Worm (Caenorhabditis elegans) whole organism, L2 larva: Measurements from ENCODE around the gene gck-1.

Experiments
- F13H6.1 ChIP-seq: sonication (generic microtip); optimal IDR thresholded peaks from 2 replicates; lab custom pipeline; 2016; ENCODE audit warnings: missing genetic modification characterization, missing compliant biosample characterization
- ZK546.5 ChIP-seq: sonication (generic microtip); optimal IDR thresholded peaks from 2 replicates; lab custom pipeline; 2017; ENCODE audit warnings: missing biosample characterization, missing genetic modification characterization
- alr-1 ChIP-seq: fragments of 150-350 bp; optimal IDR thresholded peaks from 2 replicates; lab custom pipeline; 2014; ENCODE audit warnings: missing biosample characterization, missing genetic modification characterization
- ama-1 ChIP-seq: fragments of 150-350 bp; optimal IDR thresholded peaks from 2 replicates; lab custom pipeline; 2018; ENCODE audit warnings: inconsistent platforms
- blmp-1 ChIP-seq: sonication (generic microtip); optimal IDR thresholded peaks from 2 replicates; lab custom pipeline; 2017; ENCODE audit warnings: missing genetic modification characterization, mild to moderate bottlenecking, missing compliant biosample characterization, antibody characterized with exemption, moderate library complexity; ENCODE audit not compliant: insufficient read depth
- ceh-16 ChIP-seq: fragments of 150-350 bp; optimal IDR thresholded peaks from 2 replicates; lab custom pipeline; 2014; ENCODE audit warnings: missing biosample characterization, missing genetic modification characterization
- crh-2 ChIP-seq: sonication (generic microtip); optimal IDR thresholded peaks from 2 replicates; lab custom pipeline; 2017; ENCODE audit warnings: missing biosample characterization, missing genetic modification characterization
- dmd-4 ChIP-seq: sonication (generic microtip); optimal IDR thresholded peaks from 2 replicates; lab custom pipeline; 2017; ENCODE audit warnings: missing biosample characterization, missing genetic modification characterization
- egl-27 ChIP-seq: sonication (generic microtip); optimal IDR thresholded peaks from 3 replicates; lab custom pipeline; 2017; ENCODE audit warnings: missing biosample characterization, missing genetic modification reagents, missing genetic modification characterization
- elt-3 ChIP-seq: sonication (generic microtip); optimal IDR thresholded peaks from 2 replicates; lab custom pipeline; 2017; ENCODE audit warnings: missing biosample characterization, missing genetic modification characterization
- fos-1 ChIP-seq: fragments of 150-350 bp; optimal IDR thresholded peaks from 2 replicates; lab custom pipeline; 2014; ENCODE audit warnings: missing biosample characterization, missing genetic modification characterization
- gmeb-1 ChIP-seq: fragments of 150-350 bp; optimal IDR thresholded peaks from 2 replicates; lab custom pipeline; 2014; ENCODE audit warnings: missing biosample characterization, missing genetic modification characterization
- mbf-1 ChIP-seq: sonication (generic microtip); optimal IDR thresholded peaks from 2 replicates; lab custom pipeline; 2017; ENCODE audit warnings: missing biosample characterization, missing genetic modification characterization
- nhr-10 ChIP-seq: sonication (generic microtip); optimal IDR thresholded peaks from 2 replicates; lab custom pipeline; 2017; ENCODE audit warnings: missing biosample characterization, missing genetic modification characterization
- nhr-11 ChIP-seq: fragments of 150-350 bp; optimal IDR thresholded peaks from 2 replicates; lab custom pipeline; 2014; ENCODE audit warnings: missing biosample characterization, missing genetic modification characterization
- nhr-12 ChIP-seq: fragments of 150-350 bp; optimal IDR thresholded peaks from 2 replicates; lab custom pipeline; 2014; ENCODE audit warnings: missing biosample characterization, missing genetic modification characterization
- nhr-129 ChIP-seq: fragments of 150-350 bp; optimal IDR thresholded peaks from 2 replicates; lab custom pipeline; 2014; ENCODE audit warnings: missing biosample characterization, missing genetic modification characterization
- nhr-21 ChIP-seq: fragments of 150-350 bp; optimal IDR thresholded peaks from 2 replicates; lab custom pipeline; 2014; ENCODE audit warnings: missing biosample characterization, missing genetic modification characterization
- nhr-23 ChIP-seq: fragments of 150-350 bp; optimal IDR thresholded peaks from 2 replicates; lab custom pipeline; 2014; ENCODE audit warnings: missing biosample characterization, missing genetic modification reagents, missing genetic modification characterization
- nhr-25 ChIP-seq: fragments of 150-350 bp; sonication (generic microtip); optimal IDR thresholded peaks from 3 replicates; lab custom pipeline; 2014; ENCODE audit warnings: missing biosample characterization, missing genetic modification characterization
- nhr-6 ChIP-seq: fragments of 150-350 bp; optimal IDR thresholded peaks from 2 replicates; lab custom pipeline; 2014; ENCODE audit warnings: missing biosample characterization, missing genetic modification characterization
- nhr-77 ChIP-seq: fragments of 150-350 bp; optimal IDR thresholded peaks from 2 replicates; lab custom pipeline; 2014; ENCODE audit warnings: missing biosample characterization, missing genetic modification characterization
- sem-4 ChIP-seq: fragments of 150-350 bp; optimal IDR thresholded peaks from 2 replicates; lab custom pipeline; 2014; ENCODE audit warnings: missing biosample characterization, missing genetic modification reagents, missing genetic modification characterization
- skn-1 ChIP-seq: sonication (generic microtip); optimal IDR thresholded peaks from 2 replicates; lab custom pipeline; 2017; ENCODE audit warnings: missing biosample characterization, missing genetic modification characterization
- sma-3 ChIP-seq: sonication (generic microtip); optimal IDR thresholded peaks from 2 replicates; lab custom pipeline; 2016; ENCODE audit warnings: missing genetic modification reagents, missing genetic modification characterization, missing compliant biosample characterization
- sma-9 ChIP-seq, 2 experiments: fragments of 150-350 bp in 1 of 2; sonication (generic microtip) in 1 of 2; optimal IDR thresholded peaks; 2 replicates each; lab custom pipeline; 2014 to 2016; ENCODE audit warnings: missing genetic modification characterization in 2 of 2, mild to moderate bottlenecking in 1 of 2, missing biosample characterization in 1 of 2, missing compliant biosample characterization in 1 of 2, missing genetic modification reagents in 1 of 2, moderate library complexity in 1 of 2
- unc-39 ChIP-seq: fragments of 150-350 bp; optimal IDR thresholded peaks from 2 replicates; lab custom pipeline; 2014; ENCODE audit warnings: missing biosample characterization, missing genetic modification characterization
- unc-62 ChIP-seq: fragments of 150-350 bp; optimal IDR thresholded peaks from 2 replicates; lab custom pipeline; 2014; ENCODE audit warnings: missing biosample characterization, missing genetic modification reagents, missing genetic modification characterization
- zag-1 ChIP-seq: fragments of 150-350 bp; optimal IDR thresholded peaks from 2 replicates; lab custom pipeline; 2014; ENCODE audit warnings: missing biosample characterization, missing genetic modification characterization
- ztf-11 ChIP-seq: sonication (generic microtip); optimal IDR thresholded peaks from 2 replicates; lab custom pipeline; 2017; ENCODE audit warnings: missing biosample characterization, missing genetic modification characterization
- ztf-4 ChIP-seq: fragments of 150-350 bp; optimal IDR thresholded peaks from 2 replicates; lab custom pipeline; 2014; ENCODE audit warnings: missing biosample characterization, missing genetic modification characterization

Gene gck-1

DNA sequence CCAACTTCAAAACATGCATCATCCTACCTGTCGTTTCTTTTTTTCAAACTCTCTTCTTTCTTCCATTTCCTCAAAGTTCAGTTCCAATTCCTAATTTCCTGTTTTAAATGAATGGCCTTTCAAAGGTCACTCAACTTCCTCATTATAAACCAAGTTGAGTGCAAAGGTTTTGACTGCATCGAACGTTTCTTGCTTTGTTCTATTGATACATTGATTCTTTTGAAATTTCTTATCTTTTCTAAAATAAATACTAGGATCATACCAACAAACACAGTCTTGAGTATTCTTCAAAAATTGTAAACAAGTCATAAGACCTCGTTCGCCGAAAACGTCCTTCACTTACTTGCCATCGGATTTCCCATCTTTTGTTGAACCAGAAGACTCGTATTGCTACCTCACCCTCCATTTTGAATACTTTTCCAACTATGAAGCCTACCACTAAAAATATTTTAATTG lies 42.6 kb downstream of the gck-1 start, which contains the start of gene F59E11.7:
F59E11.7 (plus strand) TSS at position 51 of the 456 bp plus-strand sequence.
- TF ChIP-seq nhr-25 (tag; lab: Kevin White, UChicago): peak; percentile 77
- no peak for TF ChIP-seq egl-27 (tag; lab: Kevin White, UChicago)
- peak; percentile 11 for TF ChIP-seq sma-3
- no peak for TF ChIP-seq nhr-6 (tag; lab: Kevin White, UChicago)
- TF ChIP-seq ztf-4: no peak

ce11 chrV:8991679-8992078 lies 44.1 kb downstream of the gck-1 start, which contains the start of gene F59E11.6:
Gene F59E11.6, plus strand, starts transcription at chrV:8991789.
- TF ChIP-seq nhr-6 (tag; lab: Kevin White, UChicago): no peak
- no peak for TF ChIP-seq skn-1 (tag; lab: Kevin White, UChicago)
- TF ChIP-seq ama-1 (lab: Kevin White, UChicago): no peak
- no peak for TF ChIP-seq zag-1 (tag; lab: Kevin White, UChicago)
- TF ChIP-seq unc-62 (GFP tag; lab: Kevin White, UChicago): no peak
- TF ChIP-seq ceh-16: no peak

- TF ChIP-seq ztf-4: no peak
- TF ChIP-seq blmp-1 (tag; lab: Kevin White, UChicago): peak; percentile 91
- TF ChIP-seq sma-3: peak; percentile 33
- TF ChIP-seq sma-9 (GFP tag; optimal IDR thresholded peaks at IDR 0.05; lab: Kevin White, UChicago): peak; percentile 42
- TF ChIP-seq sma-9 (tag; optimal IDR thresholded peaks at IDR 0.05; lab: Kevin White, UChicago): no peak
- peak; percentile 45 for TF ChIP-seq nhr-21 (tag; lab: Kevin White, UChicago)
- TF ChIP-seq sem-4 (tag; lab: Kevin White, UChicago): peak; percentile 10
- TF ChIP-seq crh-2 (tag; lab: Kevin White, UChicago): peak; percentile 15
- TF ChIP-seq nhr-25 (tag; lab: Kevin White, UChicago): peak; percentile 33
- no peak for TF ChIP-seq nhr-77
Observed at ce11 chrV:8994272-8994671, 46.7 kb downstream of the gck-1 start.

DNA sequence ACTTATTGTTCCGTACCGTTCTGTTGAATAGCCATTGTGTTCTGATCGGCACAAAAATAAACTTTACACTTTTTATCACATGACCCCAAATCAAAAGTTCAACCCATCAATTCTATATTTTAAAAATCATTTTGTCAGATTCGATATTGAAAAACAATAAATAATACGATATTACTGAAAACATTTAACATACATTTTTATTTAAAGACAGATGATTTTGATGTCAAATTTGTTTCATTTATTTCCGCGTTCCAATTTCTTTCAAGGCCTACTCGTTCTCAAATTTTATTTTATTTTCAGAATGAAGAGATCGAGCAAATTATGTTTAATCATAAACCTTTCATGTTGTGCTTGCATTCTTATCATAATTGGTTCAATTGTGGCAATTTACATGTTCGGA lies 47.2 kb downstream of the gck-1 start, which contains the start of gene F59E11.5:
F59E11.5 (plus strand) TSS at position 301 of the 400 bp plus-strand sequence.
- TF ChIP-seq dmd-4: no peak
- TF ChIP-seq nhr-25 (tag; lab: Kevin White, UChicago): peak; percentile 35

DNA sequence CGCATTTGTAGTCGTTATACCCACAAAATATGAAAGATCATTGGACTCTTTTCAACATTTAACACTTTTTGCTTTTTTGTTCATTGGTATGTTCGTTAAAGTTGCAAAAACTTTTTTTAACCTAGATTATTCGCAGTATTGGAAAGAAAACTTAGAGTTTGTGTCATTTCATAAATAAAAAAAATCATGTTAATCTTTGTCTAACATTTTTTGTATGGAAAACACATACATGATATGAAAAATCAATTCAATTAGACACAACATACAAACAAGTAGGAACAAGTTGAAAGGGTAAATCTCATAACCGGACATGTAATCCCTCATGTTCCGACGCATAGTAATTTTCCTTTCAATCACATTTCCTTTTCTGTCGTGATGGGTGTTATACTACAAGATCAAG lies 53.6 kb downstream of the gck-1 start, which contains the start of gene F59E11.2:
F59E11.2 (plus strand) TSS at position 301 of the 400 bp plus-strand sequence.
- TF ChIP-seq nhr-25 (tag; lab: Kevin White, UChicago) (no peak), ama-1 (lab: Kevin White, UChicago) (no peak)

DNA sequence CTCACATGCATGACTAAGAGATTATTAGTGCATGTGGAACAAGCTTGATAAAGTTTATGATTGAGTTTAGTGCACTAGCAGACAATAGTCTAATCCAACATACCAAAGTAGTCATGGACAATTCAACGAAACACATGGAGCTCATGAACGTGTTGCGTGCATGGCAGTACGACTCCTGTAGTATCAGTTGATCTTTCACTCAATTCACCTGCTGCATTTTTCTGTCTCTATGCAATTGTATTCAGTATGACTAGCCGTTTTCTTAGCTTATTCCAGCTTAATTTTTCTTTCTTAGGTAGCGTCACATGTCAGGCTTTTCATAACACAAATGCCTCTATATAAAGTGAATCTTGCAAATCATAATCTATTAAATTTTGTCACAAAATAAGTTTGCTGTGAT lies 55.7 kb downstream of the gck-1 start, which contains the start of gene srx-1:
srx-1 (plus strand) TSS at position 382 of the 400 bp plus-strand sequence.
- TF ChIP-seq nhr-25 (tag; lab: Kevin White, UChicago) (no peak), nhr-11 (no peak), skn-1 (tag; lab: Kevin White, UChicago) (no peak)
- TF ChIP-seq, all 48 proteins: peak for 0

DNA sequence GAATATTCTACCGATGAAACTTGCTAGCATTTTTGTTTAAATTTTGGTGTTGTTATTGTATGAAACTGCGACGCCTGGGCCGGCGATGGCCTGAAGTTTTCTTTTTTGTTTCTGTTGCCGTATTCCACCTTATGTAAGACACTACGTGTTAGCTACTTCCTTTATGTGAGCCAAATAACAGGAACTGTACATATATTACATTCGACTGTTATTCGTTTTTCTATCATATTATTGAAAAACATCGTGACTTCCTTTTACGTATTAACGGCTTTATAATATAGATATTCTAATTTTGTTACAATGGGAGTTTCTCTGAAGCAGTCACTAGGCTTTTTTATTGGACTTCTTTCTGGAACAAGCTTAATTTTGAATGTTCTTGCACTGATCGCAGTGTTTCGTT lies 57.6 kb downstream of the gck-1 start, which contains the start of gene srx-3:
srx-3 (plus strand) TSS at position 301 of the 400 bp plus-strand sequence.
- TF ChIP-seq nhr-77 (no peak), ztf-11 (tag; lab: Kevin White, UChicago) (no peak), nhr-23 (no peak), nhr-129 (tag; lab: Kevin White, UChicago) (no peak), ZK546.5 (tag; lab: Kevin White, UChicago) (no peak), sem-4 (tag; lab: Kevin White, UChicago) (no peak), mbf-1 (tag; lab: Kevin White, UChicago) (no peak), sma-9 (GFP tag; optimal IDR thresholded peaks at IDR 0.05; lab: Kevin White, UChicago) (no peak), sma-9 (tag; optimal IDR thresholded peaks at IDR 0.05; lab: Kevin White, UChicago) (no peak), F13H6.1 (tag; lab: Kevin White, UChicago) (no peak), elt-3 (tag; lab: Kevin White, UChicago) (no peak), gmeb-1 (tag; lab: Kevin White, UChicago) (no peak), fos-1 (tag; lab: Kevin White, UChicago) (no peak), ztf-4 (no peak), nhr-10 (tag; lab: Kevin White, UChicago) (no peak), unc-39 (tag; lab: Kevin White, UChicago) (no peak), alr-1 (tag; lab: Kevin White, UChicago) (no peak), nhr-12 (tag; lab: Kevin White, UChicago) (no peak), dmd-4 (no peak)
